Worm (Caenorhabditis elegans): Measurements from ENCODE around the gene B0464.6.

DNA sequence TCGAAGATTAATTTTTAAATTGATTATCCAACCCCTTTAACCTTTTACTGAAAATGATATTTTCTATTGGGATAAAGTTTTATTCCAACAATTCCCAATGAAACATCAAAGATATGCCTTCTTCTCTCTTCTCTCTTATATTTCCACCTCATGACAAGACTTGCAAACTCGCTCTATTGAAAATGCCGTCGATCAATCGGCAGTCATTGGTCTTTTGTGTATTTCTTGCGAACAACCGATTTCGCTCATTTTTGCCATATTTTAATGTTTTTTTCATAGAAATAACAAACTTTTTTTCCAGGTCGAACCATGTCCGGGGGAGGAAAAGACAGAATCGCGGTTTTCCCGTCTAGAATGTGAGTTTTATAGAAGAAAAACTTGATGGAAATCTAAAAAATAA is 42.0 kb upstream of the B0464.6 start, which contains the start of gene vha-14:
- TF ChIP-seq mab-5 (tag; optimal IDR thresholded peaks at IDR 0.05) (no peak), sptf-1 (tag; optimal IDR thresholded peaks at IDR 0.05) (no peak), nhr-12 (tag; optimal IDR thresholded peaks at IDR 0.05) (no peak), sem-2 (GFP tag; optimal IDR thresholded peaks at IDR 0.05) (no peak), snpc-4 (tag; optimal IDR thresholded peaks at IDR 0.05) (no peak), unc-62 (GFP tag; optimal IDR thresholded peaks at IDR 0.05) (peak; percentile 38), ces-1 (GFP tag; optimal IDR thresholded peaks at IDR 0.05) (peak; percentile 6), nhr-237 (tag; optimal IDR thresholded peaks at IDR 0.05) (peak; percentile 19), elt-1 (tag; optimal IDR thresholded peaks at IDR 0.05; ENCODE audit: borderline replicate concordance, insufficient read depth) (no peak)

Measured in whole organism, mixed stage, embryonic.